Worm (Caenorhabditis elegans) whole organism, L4/young adult: Measurements from ENCODE around the gene srx-92.

ENCODE experiments used
- dao-5 ChIP-seq: sonication (generic microtip); optimal IDR thresholded peaks from 2 replicates; lab custom pipeline; 2016; ENCODE audit warnings: missing genotype, missing genetic modification characterization, moderate library complexity, missing compliant biosample characterization
- him-1 ChIP-seq: sonication (generic microtip); optimal IDR thresholded peaks from 2 replicates; lab custom pipeline; 2016; ENCODE audit warnings: missing genotype, missing genetic modification reagents, missing genetic modification characterization, missing compliant biosample characterization

DNA sequence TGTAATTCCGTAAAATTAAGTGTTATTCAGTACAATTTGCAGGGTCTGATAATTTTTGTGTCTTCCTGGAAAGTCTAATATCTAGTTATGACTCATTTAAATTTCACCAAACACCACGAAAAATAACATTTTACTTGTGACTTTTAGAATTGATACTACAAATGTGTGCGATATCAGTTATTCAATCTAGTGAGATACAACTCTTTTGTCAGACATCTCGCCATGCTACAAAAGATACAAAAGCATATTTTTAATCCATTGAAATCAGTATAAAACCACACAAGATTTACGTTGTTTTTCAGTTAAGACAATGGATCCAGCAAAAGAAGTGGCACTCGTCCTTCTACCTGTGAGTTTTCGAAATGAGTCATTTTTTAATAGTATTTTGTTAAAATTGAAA lies 48.9 kb upstream of the srx-92 start, which contains the start of gene srx-56:
- no peak for TF ChIP-seq him-1 (tag; lab: Kevin White, UChicago)
- no peak for TF ChIP-seq dao-5
